Worm (Caenorhabditis elegans) whole organism, L4 larva: ENCODE results near the gene nsy-7.

Experiments used
- D1046.2 ChIP-seq: fragments of 200-800 bp; sonication (Bioruptor generic); IDR thresholded peaks from 2 replicates; pipeline ENCODE4 v1.3.6; 2022; ENCODE audit warnings: missing genetic modification characterization, missing compliant biosample characterization
- F10B5.3 ChIP-seq: sonication (generic microtip); optimal IDR thresholded peaks from 2 replicates; lab custom pipeline; 2016; ENCODE audit warnings: mild to moderate bottlenecking, missing genetic modification characterization, missing compliant biosample characterization
- F26F4.8 ChIP-seq: fragments of 200-800 bp; sonication (Bioruptor generic); conservative IDR thresholded peaks from 2 replicates; pipeline ENCODE4 v1.3.6; 2022; ENCODE audit warnings: missing genetic modification characterization, missing compliant biosample characterization
- F37D6.2 ChIP-seq: sonication (generic microtip); optimal IDR thresholded peaks from 2 replicates; lab custom pipeline; 2016; ENCODE audit warnings: mild to moderate bottlenecking, missing genetic modification characterization, missing compliant biosample characterization
- R02D3.7 ChIP-seq: fragments of 150-350 bp; sonication (generic microtip); optimal IDR thresholded peaks from 3 replicates; lab custom pipeline; 2014; ENCODE audit warnings: missing biosample characterization, missing genetic modification characterization
- aha-1 ChIP-seq: fragments of 150-350 bp; peaks from one replicate; lab custom pipeline; 2014; ENCODE audit warnings: missing biosample characterization, missing genetic modification characterization
- ama-1 ChIP-seq: fragments of 150-350 bp; optimal IDR thresholded peaks from 2 replicates; lab custom pipeline; 2014; ENCODE audit warnings: inconsistent platforms, mixed read lengths
- arid-1 ChIP-seq: fragments of 200-800 bp; sonication (Bioruptor generic); conservative IDR thresholded peaks from 2 replicates; pipeline ENCODE4 v1.3.6; 2022; ENCODE audit warnings: missing genetic modification reagents, missing genetic modification characterization, missing compliant biosample characterization
- ceh-44 ChIP-seq: fragments of 200-800 bp; sonication (Bioruptor generic); IDR thresholded peaks from 2 replicates; pipeline ENCODE4 v1.3.6; 2022; ENCODE audit warnings: missing genetic modification reagents, missing genetic modification characterization, missing compliant biosample characterization
- cey-2 ChIP-seq: sonication (generic microtip); optimal IDR thresholded peaks from 3 replicates; lab custom pipeline; 2017; ENCODE audit warnings: missing genetic modification characterization, mild to moderate bottlenecking, missing compliant biosample characterization, antibody characterized with exemption, borderline replicate concordance; ENCODE audit not compliant: insufficient read depth
- ctbp-1 ChIP-seq: fragments of 200-800 bp; sonication (Bioruptor generic); IDR thresholded peaks from 2 replicates; pipeline ENCODE4 v1.3.6; 2022; ENCODE audit warnings: missing genetic modification reagents, missing genetic modification characterization, missing compliant biosample characterization
- daf-16 ChIP-seq, 3 experiments: sonication (generic microtip); optimal IDR thresholded peaks; 2 replicates each; lab custom pipeline; 2016 to 2017; ENCODE audit warnings: missing genetic modification characterization in 3 of 3, missing genetic modification reagents in 3 of 3, mild to moderate bottlenecking in 2 of 3, missing compliant biosample characterization in 2 of 3, missing biosample characterization in 1 of 3, moderate library complexity in 1 of 3
- daf-19 ChIP-seq: fragments of 200-800 bp; sonication (Bioruptor generic); conservative IDR thresholded peaks from 2 replicates; pipeline ENCODE4 v1.3.6; 2022; ENCODE audit warnings: missing genetic modification characterization, missing compliant biosample characterization
- dpl-1 ChIP-seq: fragments of 150-350 bp; optimal IDR thresholded peaks from 2 replicates; lab custom pipeline; 2014; ENCODE audit warnings: missing biosample characterization, missing genetic modification reagents, missing genetic modification characterization
- duxl-1 ChIP-seq: sonication (generic microtip); optimal IDR thresholded peaks from 2 replicates; lab custom pipeline; 2016; ENCODE audit warnings: mild to moderate bottlenecking, missing genetic modification characterization, moderate library complexity, missing compliant biosample characterization; ENCODE audit not compliant: poor library complexity
- dve-1 ChIP-seq: sonication (generic microtip); optimal IDR thresholded peaks from 2 replicates; lab custom pipeline; 2017; ENCODE audit warnings: antibody characterized with exemption, mild to moderate bottlenecking, missing genetic modification characterization, missing compliant biosample characterization; ENCODE audit not compliant: insufficient read depth
- egl-27 ChIP-seq: sonication (generic microtip); optimal IDR thresholded peaks from 3 replicates; lab custom pipeline; 2017; ENCODE audit warnings: missing biosample characterization, missing genetic modification reagents, missing genetic modification characterization
- gei-8 ChIP-seq: fragments of 200-800 bp; sonication (Bioruptor generic); optimal IDR thresholded peaks from 2 replicates; lab custom pipeline; 2018; ENCODE audit warnings: mild to moderate bottlenecking, missing genetic modification characterization, missing compliant biosample characterization
- hlh-11 ChIP-seq: fragments of 200-800 bp; sonication (Bioruptor generic); optimal IDR thresholded peaks from 2 replicates; lab custom pipeline; 2018; ENCODE audit warnings: mild to moderate bottlenecking, missing genetic modification characterization, missing compliant biosample characterization
- hlh-30 ChIP-seq: sonication (generic microtip); optimal IDR thresholded peaks from 2 replicates; lab custom pipeline; 2017; ENCODE audit warnings: antibody characterized with exemption, mild to moderate bottlenecking, missing genetic modification characterization, missing compliant biosample characterization; ENCODE audit not compliant: insufficient read depth
- hmg-1.1 ChIP-seq: fragments of 200-800 bp; sonication (Bioruptor generic); IDR thresholded peaks from 2 replicates; pipeline ENCODE4 v1.3.6; 2022; ENCODE audit warnings: missing genetic modification reagents, missing genetic modification characterization, missing compliant biosample characterization
- lim-7 ChIP-seq: fragments of 200-800 bp; sonication (Bioruptor generic); IDR thresholded peaks from 2 replicates; pipeline ENCODE4 v1.3.6; 2022; ENCODE audit warnings: missing genetic modification characterization, missing compliant biosample characterization
- lin-1 ChIP-seq: fragments of 200-800 bp; sonication (Bioruptor generic); IDR thresholded peaks from 2 replicates; pipeline ENCODE4 v1.3.6; 2022; ENCODE audit warnings: missing genetic modification reagents, missing genetic modification characterization, missing compliant biosample characterization
- lin-38 ChIP-seq: fragments of 200-800 bp; sonication (Bioruptor generic); IDR thresholded peaks from 2 replicates; pipeline ENCODE4 v1.3.6; 2022; ENCODE audit warnings: missing genetic modification reagents, missing genetic modification characterization, missing compliant biosample characterization
- lsy-2 ChIP-seq, 2 experiments: fragments of 150-350 bp in 1 of 2; sonication (generic microtip) in 1 of 2; optimal IDR thresholded peaks; 2 replicates each; lab custom pipeline; 2014 to 2017; ENCODE audit warnings: missing biosample characterization in 2 of 2, missing genetic modification characterization in 2 of 2
- madf-9 ChIP-seq: fragments of 200-800 bp; sonication (Bioruptor generic); conservative IDR thresholded peaks from 2 replicates; pipeline ENCODE4 v1.3.6; 2022; ENCODE audit warnings: missing genetic modification reagents, missing genetic modification characterization, missing compliant biosample characterization
- mep-1 ChIP-seq: fragments of 150-350 bp; sonication (generic microtip); optimal IDR thresholded peaks from 3 replicates; lab custom pipeline; 2014; ENCODE audit warnings: missing biosample characterization, missing genetic modification characterization
- mes-2 ChIP-seq: sonication (generic microtip); optimal IDR thresholded peaks from 2 replicates; lab custom pipeline; 2016; ENCODE audit warnings: missing genotype, mild to moderate bottlenecking, missing genetic modification characterization, missing compliant biosample characterization; ENCODE audit not compliant: poor library complexity, severe bottlenecking
- mxl-3 ChIP-seq: fragments of 200-800 bp; sonication (Bioruptor generic); optimal IDR thresholded peaks from 2 replicates; lab custom pipeline; 2018; ENCODE audit warnings: mild to moderate bottlenecking, missing genetic modification characterization, missing compliant biosample characterization
- nhr-237 ChIP-seq: sonication (generic microtip); optimal IDR thresholded peaks from 2 replicates; lab custom pipeline; 2017; ENCODE audit warnings: missing biosample characterization, missing genetic modification characterization
- nhr-25 ChIP-seq: sonication (generic microtip); optimal IDR thresholded peaks from 2 replicates; lab custom pipeline; 2017; ENCODE audit warnings: missing genetic modification characterization, mild to moderate bottlenecking, missing compliant biosample characterization, antibody characterized with exemption, moderate library complexity, borderline replicate concordance; ENCODE audit not compliant: insufficient read depth
- nhr-28 ChIP-seq: fragments of 150-350 bp; optimal IDR thresholded peaks from 2 replicates; lab custom pipeline; 2014; ENCODE audit warnings: missing biosample characterization, missing genetic modification characterization
- nhr-48 ChIP-seq: sonication (generic microtip); optimal IDR thresholded peaks from 2 replicates; lab custom pipeline; 2016; ENCODE audit warnings: mild to moderate bottlenecking, missing genetic modification characterization, missing compliant biosample characterization
- nhr-6 ChIP-seq: fragments of 150-350 bp; optimal IDR thresholded peaks from 2 replicates; lab custom pipeline; 2014; ENCODE audit warnings: missing biosample characterization, missing genetic modification characterization
- nhr-77 ChIP-seq: fragments of 150-350 bp; optimal IDR thresholded peaks from 2 replicates; lab custom pipeline; 2014; ENCODE audit warnings: missing biosample characterization, missing genetic modification characterization
- rbr-2 ChIP-seq: sonication (generic microtip); optimal IDR thresholded peaks from 2 replicates; lab custom pipeline; 2016; ENCODE audit warnings: missing genotype, missing genetic modification characterization, missing compliant biosample characterization
- tra-1 ChIP-seq: fragments of 200-800 bp; sonication (Bioruptor generic); IDR thresholded peaks from 2 replicates; pipeline ENCODE4 v1.3.6; 2022; ENCODE audit warnings: missing genetic modification reagents, missing genetic modification characterization, missing compliant biosample characterization
- unc-62 ChIP-seq, 3 experiments: fragments of 150-350 bp in 1 of 3; sonication (generic microtip); optimal IDR thresholded peaks in 2 of 3; peaks in 1 of 3; 1 replicate in 1 of 3; 2 replicates in 2 of 3; lab custom pipeline; 2014 to 2017; ENCODE audit warnings: missing biosample characterization in 3 of 3, missing genetic modification characterization in 3 of 3, missing genetic modification reagents in 3 of 3, missing genotype in 1 of 3
- zip-2 ChIP-seq: fragments of 150-350 bp; optimal IDR thresholded peaks from 2 replicates; lab custom pipeline; 2014; ENCODE audit warnings: missing biosample characterization, missing genetic modification characterization

The nsy-7 gene

DNA sequence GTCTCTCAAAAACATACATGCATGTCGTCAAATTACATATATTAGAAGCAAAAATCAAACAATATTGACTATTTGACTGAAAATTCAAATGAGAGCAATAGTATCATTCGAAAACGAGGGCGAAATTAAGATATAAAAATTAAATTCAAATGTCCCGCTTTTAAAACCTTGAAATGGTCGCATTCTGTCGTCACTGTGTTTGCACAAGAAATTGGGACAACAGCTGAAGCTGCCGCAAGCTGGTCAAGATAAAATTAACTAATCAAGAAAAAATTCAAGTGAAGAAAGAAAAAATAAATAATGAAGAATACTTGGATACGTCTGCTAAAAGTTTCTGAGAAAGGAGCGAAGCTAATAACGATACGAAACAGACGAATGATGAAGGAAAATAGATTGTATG lies 26.2 kb upstream of the nsy-7 start:
- peak; percentile 24 for TF ChIP-seq mes-2 (tag; lab: Kevin White, UChicago)
- no peak for TF ChIP-seq ama-1 (lab: Kevin White, UChicago)
- peak; percentile 51 for TF ChIP-seq dpl-1 (GFP tag; lab: Kevin White, UChicago)
- TF ChIP-seq daf-16 (GFP tag; optimal IDR thresholded peaks at IDR 0.05; lab: Kevin White, UChicago) = no peak
- TF ChIP-seq daf-16 (tag; optimal IDR thresholded peaks at IDR 0.05; lab: Kevin White, UChicago) = peak; percentile 1

DNA sequence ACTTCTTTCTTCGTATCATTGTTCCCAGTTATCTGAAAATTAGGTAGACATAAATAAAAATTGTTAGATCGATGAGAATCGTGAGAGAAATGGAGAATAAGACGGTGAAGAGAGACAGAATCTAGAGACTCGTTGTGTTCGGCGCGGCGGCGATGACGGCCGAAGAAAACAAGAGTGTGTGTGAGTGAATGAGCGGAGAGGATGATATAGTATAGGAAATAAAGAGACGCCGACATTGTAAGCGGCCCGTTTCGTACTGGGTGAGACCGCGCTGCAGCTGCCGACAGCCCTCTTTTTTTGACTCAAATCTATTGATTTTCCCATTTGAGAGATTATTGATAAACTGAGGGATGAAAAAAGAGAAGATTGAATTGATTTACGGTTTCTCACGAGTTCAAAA lies 25.7 kb upstream of the nsy-7 start, which contains the start of gene Y42H9AR.4:
Gene Y42H9AR.4 (minus strand): TSS at position 32 of the 400 bp plus-strand sequence.
- TF ChIP-seq nhr-237 (tag; lab: Kevin White, UChicago) = no peak
- TF ChIP-seq F10B5.3 (tag; lab: Kevin White, UChicago) = no peak
- peak; percentile 3 for TF ChIP-seq nhr-77 (tag; lab: Kevin White, UChicago)
- peak; percentile 9 for TF ChIP-seq hlh-30 (tag; lab: Kevin White, UChicago)
- peak; percentile 34 for TF ChIP-seq dve-1 (tag; lab: Kevin White, UChicago)
- TF ChIP-seq mes-2 (tag; lab: Kevin White, UChicago) = peak; percentile 59
- no peak for TF ChIP-seq aha-1
- no peak for TF ChIP-seq lin-1 (GFP tag; lab: Robert Waterston, UW)
- TF ChIP-seq lim-7 (GFP tag; lab: Robert Waterston, UW) = no peak
- TF ChIP-seq egl-27 (tag; lab: Kevin White, UChicago) = no peak
- 0 out of 2 replicates have a peak, but pooled peaks have one; percentile 8 for TF ChIP-seq madf-9 (GFP tag; lab: Robert Waterston, UW)
- peak; percentile 5 for TF ChIP-seq nhr-6 (tag; lab: Kevin White, UChicago)
- TF ChIP-seq ceh-44 = no peak
- peak; percentile 60; the same call in 1 of the 2 replicates for TF ChIP-seq hmg-1.1 (GFP tag; lab: Robert Waterston, UW)
- TF ChIP-seq nhr-25 (tag; lab: Kevin White, UChicago) = no peak
- TF ChIP-seq mxl-3 (GFP tag; lab: Kevin White, UChicago) = peak; percentile 65
- TF ChIP-seq hlh-11 (tag; lab: Kevin White, UChicago) = peak; percentile 70
- peak; percentile 43 for TF ChIP-seq mep-1 (tag; lab: Kevin White, UChicago)
- no peak for TF ChIP-seq daf-19 (GFP tag; lab: Robert Waterston, UW)
- TF ChIP-seq rbr-2 (tag; lab: Kevin White, UChicago) = peak; percentile 29
- 0 out of 2 replicates have a peak, but pooled peaks have one; percentile 4 for TF ChIP-seq arid-1 (GFP tag; lab: Robert Waterston, UW)
- TF ChIP-seq nhr-48 = peak; percentile 45
- no peak for TF ChIP-seq tra-1 (GFP tag; lab: Robert Waterston, UW)
- TF ChIP-seq unc-62 (GFP tag; optimal IDR thresholded peaks at IDR 0.05 in 1 of 2; lab: Kevin White, UChicago) = peak in 1 of 2 experiments; percentile 66
- no peak for TF ChIP-seq unc-62 (tag; optimal IDR thresholded peaks at IDR 0.05; lab: Kevin White, UChicago)
- TF ChIP-seq F26F4.8 = no peak
- TF ChIP-seq lsy-2 (tag; optimal IDR thresholded peaks at IDR 0.05; lab: Kevin White, UChicago) = peak in 1 of 2 experiments; percentile 45
- peak; percentile 33; the same call in 1 of the 2 replicates for TF ChIP-seq ctbp-1
- no peak for TF ChIP-seq cey-2 (tag; lab: Kevin White, UChicago)
- TF ChIP-seq nhr-28 = peak; percentile 53
- TF ChIP-seq lin-38 (GFP tag; lab: Robert Waterston, UW) = peak; percentile 23; the same call in 1 of the 2 replicates
- peak in 1 of 2 experiments; percentile 28 for TF ChIP-seq daf-16 (GFP tag; optimal IDR thresholded peaks at IDR 0.05; lab: Kevin White, UChicago)
- peak; percentile 65 for TF ChIP-seq daf-16 (tag; optimal IDR thresholded peaks at IDR 0.05; lab: Kevin White, UChicago)
- no peak for TF ChIP-seq R02D3.7

ce11 chrIV:8107502-8107901 lies 21.1 kb upstream of the nsy-7 start, which contains the start of gene rabs-5:
TSS of gene rabs-5 (minus strand) at chrIV:8107602.
- TF ChIP-seq dpl-1 (GFP tag; lab: Kevin White, UChicago) = no peak
- TF ChIP-seq daf-19 (GFP tag; lab: Robert Waterston, UW) = no peak
- no peak for TF ChIP-seq zip-2 (tag; lab: Kevin White, UChicago)
- no peak for TF ChIP-seq F37D6.2 (tag; lab: Kevin White, UChicago)
- TF ChIP-seq aha-1 = no peak
- no peak for TF ChIP-seq ceh-44
- TF ChIP-seq gei-8 (GFP tag; lab: Kevin White, UChicago) = no peak
- TF ChIP-seq D1046.2 (GFP tag; lab: Robert Waterston, UW) = no peak
- no peak for TF ChIP-seq duxl-1
- TF ChIP-seq, all 104 proteins: peak for 0
